Fruit fly (Drosophila melanogaster) whole organism, embryonic: ENCODE data around the gene EloB.

ENCODE experiments used
- CG10462 ChIP-seq: fragments of 200-800 bp; sonication (Bioruptor generic); optimal IDR thresholded peaks from 2 replicates; lab custom pipeline; 2016; ENCODE audit warnings: missing biosample characterization, missing genetic modification characterization
- CG12071 ChIP-seq: fragments of 200-800 bp; sonication (Bioruptor generic); optimal IDR thresholded peaks from 3 replicates; lab custom pipeline; 2018; ENCODE audit warnings: missing biosample characterization, mild to moderate bottlenecking, missing genetic modification characterization
- CG12104 ChIP-seq: fragments of 200-800 bp; sonication (Bioruptor generic); optimal IDR thresholded peaks from 3 replicates; lab custom pipeline; 2016; ENCODE audit warnings: missing biosample characterization, missing genetic modification characterization
- CG12391 ChIP-seq: fragments of 200-800 bp; sonication (Bioruptor generic); optimal IDR thresholded peaks from 3 replicates; lab custom pipeline; 2018; ENCODE audit warnings: missing biosample characterization, mild to moderate bottlenecking, missing genetic modification characterization, moderate library complexity
- CG13624 ChIP-seq: fragments of 200-800 bp; sonication (Bioruptor generic); optimal IDR thresholded peaks from 2 replicates; lab custom pipeline; 2016; ENCODE audit warnings: missing biosample characterization, missing genetic modification characterization
- CG16815 ChIP-seq: fragments of 200-800 bp; sonication (Bioruptor generic); optimal IDR thresholded peaks from 3 replicates; lab custom pipeline; 2017; ENCODE audit warnings: missing biosample characterization, mild to moderate bottlenecking, missing genetic modification characterization
- CG32772 ChIP-seq: fragments of 200-800 bp; sonication (Bioruptor generic); IDR thresholded peaks from 2 replicates; pipeline ENCODE4 v1.3.6; 2022; ENCODE audit warnings: missing biosample characterization, missing genetic modification characterization
- CG7357 ChIP-seq: fragments of 200-800 bp; sonication (Bioruptor generic); IDR thresholded peaks from 3 replicates; pipeline ENCODE4 v1.3.6; 2022; ENCODE audit warnings: missing biosample characterization, missing genetic modification characterization
- Taf1 ChIP-seq: fragments of 200-800 bp; sonication (Bioruptor generic); IDR thresholded peaks from 2 replicates; pipeline ENCODE4 v1.3.6; 2022; ENCODE audit warnings: missing biosample characterization, missing genetic modification characterization
- dpn ChIP-seq, 2 experiments: fragments of 200-800 bp; sonication (Bioruptor generic); optimal IDR thresholded peaks; 3 replicates each; lab custom pipeline; 2016; ENCODE audit warnings: missing biosample characterization in 2 of 2, missing genetic modification characterization in 2 of 2
- hbn ChIP-seq: fragments of 200-800 bp; sonication (Bioruptor generic); IDR thresholded peaks from 2 replicates; pipeline ENCODE4 v1.3.6; 2022; ENCODE audit warnings: missing biosample characterization, missing genetic modification characterization; ENCODE audit not compliant: partially characterized antibody
- run ChIP-seq: fragments of 200-800 bp; sonication (Bioruptor generic); optimal IDR thresholded peaks from 3 replicates; lab custom pipeline; 2018; ENCODE audit warnings: missing biosample characterization, mild to moderate bottlenecking, missing genetic modification characterization

DNA sequence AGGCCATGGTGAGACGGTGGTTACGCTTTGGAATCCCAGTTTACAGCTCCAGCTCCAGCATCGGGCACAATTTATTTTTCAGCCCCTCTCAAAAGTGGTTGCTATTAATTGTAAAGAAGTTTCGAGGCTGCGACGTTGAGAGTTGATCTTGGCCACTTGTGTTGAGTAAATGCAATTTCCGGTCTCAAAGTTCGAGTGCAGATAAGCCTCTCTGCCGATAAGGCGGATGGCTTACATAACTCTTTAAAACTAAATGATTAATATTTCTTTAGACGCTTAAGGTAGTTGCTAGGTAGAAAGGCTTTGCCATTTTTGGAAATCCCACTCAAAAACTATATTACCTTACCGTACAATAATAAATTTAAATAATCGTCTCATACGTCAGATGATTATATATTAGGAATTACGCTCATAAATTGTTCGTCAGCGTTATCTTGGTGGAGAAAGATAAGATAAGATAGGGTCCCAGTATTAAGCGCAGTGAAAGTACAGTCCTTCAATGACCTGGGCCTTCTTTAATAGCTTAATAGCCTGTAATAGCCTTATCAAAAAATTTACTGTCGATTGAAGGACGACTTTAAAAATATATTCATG lies 26.0 kb upstream of the EloB start:
- TF ChIP-seq CG16815 (GFP tag; lab: Kevin White, UChicago) (no peak), CG12104 (GFP tag; lab: Kevin White, UChicago) (no peak), CG10462 (GFP tag; lab: Kevin White, UChicago) (no peak), hbn (GFP tag; lab: Robert Waterston, UW) (no peak), CG12391 (tag; lab: Kevin White, UChicago) (no peak), CG32772 (GFP tag; lab: Robert Waterston, UW) (no peak), dpn (GFP tag; optimal IDR thresholded peaks at IDR 0.05; lab: Kevin White, UChicago) (no peak), CG12071 (GFP tag; lab: Kevin White, UChicago) (no peak), CG7357 (no peak), run (tag; lab: Kevin White, UChicago) (no peak), CG13624 (GFP tag; lab: Kevin White, UChicago) (no peak), Taf1 (GFP tag; lab: Robert Waterston, UW) (no peak)
